Worm (Caenorhabditis elegans) whole organism, L2 larva: Measurements from ENCODE around the gene cec-3.

Experiments used
- C34F6.9 ChIP-seq: fragments of 150-350 bp; optimal IDR thresholded peaks from 2 replicates; lab custom pipeline; 2014; ENCODE audit warnings: missing biosample characterization, missing genetic modification characterization
- F13H6.1 ChIP-seq: sonication (generic microtip); optimal IDR thresholded peaks from 2 replicates; lab custom pipeline; 2016; ENCODE audit warnings: missing genetic modification characterization, missing compliant biosample characterization
- Y55F3AM.14 ChIP-seq: fragments of 200-800 bp; sonication (Bioruptor generic); optimal IDR thresholded peaks from 2 replicates; lab custom pipeline; 2018; ENCODE audit warnings: mild to moderate bottlenecking, missing genetic modification characterization, missing compliant biosample characterization
- alr-1 ChIP-seq: fragments of 150-350 bp; optimal IDR thresholded peaks from 2 replicates; lab custom pipeline; 2014; ENCODE audit warnings: missing biosample characterization, missing genetic modification characterization
- aly-2 ChIP-seq: fragments of 150-350 bp; optimal IDR thresholded peaks from 2 replicates; lab custom pipeline; 2014; ENCODE audit warnings: missing biosample characterization, missing genetic modification characterization
- blmp-1 ChIP-seq: sonication (generic microtip); optimal IDR thresholded peaks from 2 replicates; lab custom pipeline; 2017; ENCODE audit warnings: missing genetic modification characterization, mild to moderate bottlenecking, missing compliant biosample characterization, antibody characterized with exemption, moderate library complexity; ENCODE audit not compliant: insufficient read depth
- ceh-16 ChIP-seq: fragments of 150-350 bp; optimal IDR thresholded peaks from 2 replicates; lab custom pipeline; 2014; ENCODE audit warnings: missing biosample characterization, missing genetic modification characterization
- ceh-82 ChIP-seq: fragments of 150-350 bp; optimal IDR thresholded peaks from 2 replicates; lab custom pipeline; 2014; ENCODE audit warnings: missing biosample characterization, missing genetic modification characterization
- dmd-4 ChIP-seq: sonication (generic microtip); optimal IDR thresholded peaks from 2 replicates; lab custom pipeline; 2017; ENCODE audit warnings: missing biosample characterization, missing genetic modification characterization
- egl-27 ChIP-seq: sonication (generic microtip); optimal IDR thresholded peaks from 3 replicates; lab custom pipeline; 2017; ENCODE audit warnings: missing biosample characterization, missing genetic modification reagents, missing genetic modification characterization
- elt-1 ChIP-seq: fragments of 150-350 bp; optimal IDR thresholded peaks from 2 replicates; lab custom pipeline; 2014; ENCODE audit warnings: missing biosample characterization, missing genetic modification characterization
- elt-3 ChIP-seq: sonication (generic microtip); optimal IDR thresholded peaks from 2 replicates; lab custom pipeline; 2017; ENCODE audit warnings: missing biosample characterization, missing genetic modification characterization
- fos-1 ChIP-seq: fragments of 150-350 bp; optimal IDR thresholded peaks from 2 replicates; lab custom pipeline; 2014; ENCODE audit warnings: missing biosample characterization, missing genetic modification characterization
- gmeb-1 ChIP-seq: fragments of 150-350 bp; optimal IDR thresholded peaks from 2 replicates; lab custom pipeline; 2014; ENCODE audit warnings: missing biosample characterization, missing genetic modification characterization
- lin-11 ChIP-seq: fragments of 150-350 bp; sonication (generic microtip); optimal IDR thresholded peaks from 2 replicates; lab custom pipeline; 2014; ENCODE audit warnings: missing biosample characterization, missing genetic modification characterization, inconsistent platforms, mixed read lengths
- lin-39 ChIP-seq: fragments of 150-350 bp; optimal IDR thresholded peaks from 2 replicates; lab custom pipeline; 2014; ENCODE audit warnings: missing biosample characterization, missing genetic modification reagents, missing genetic modification characterization
- lsy-2 ChIP-seq, 2 experiments: fragments of 150-350 bp in 1 of 2; sonication (generic microtip) in 1 of 2; optimal IDR thresholded peaks; 2 replicates each; lab custom pipeline; 2014 to 2017; ENCODE audit warnings: missing biosample characterization in 2 of 2, missing genetic modification characterization in 2 of 2
- mab-5 ChIP-seq: fragments of 150-350 bp; optimal IDR thresholded peaks from 2 replicates; lab custom pipeline; 2014; ENCODE audit warnings: missing biosample characterization, missing genetic modification characterization
- nhr-10 ChIP-seq: sonication (generic microtip); optimal IDR thresholded peaks from 2 replicates; lab custom pipeline; 2017; ENCODE audit warnings: missing biosample characterization, missing genetic modification characterization
- nhr-11 ChIP-seq: fragments of 150-350 bp; optimal IDR thresholded peaks from 2 replicates; lab custom pipeline; 2014; ENCODE audit warnings: missing biosample characterization, missing genetic modification characterization
- nhr-12 ChIP-seq: fragments of 150-350 bp; optimal IDR thresholded peaks from 2 replicates; lab custom pipeline; 2014; ENCODE audit warnings: missing biosample characterization, missing genetic modification characterization
- nhr-129 ChIP-seq: fragments of 150-350 bp; optimal IDR thresholded peaks from 2 replicates; lab custom pipeline; 2014; ENCODE audit warnings: missing biosample characterization, missing genetic modification characterization
- nhr-21 ChIP-seq: fragments of 150-350 bp; optimal IDR thresholded peaks from 2 replicates; lab custom pipeline; 2014; ENCODE audit warnings: missing biosample characterization, missing genetic modification characterization
- nhr-23 ChIP-seq: fragments of 150-350 bp; optimal IDR thresholded peaks from 2 replicates; lab custom pipeline; 2014; ENCODE audit warnings: missing biosample characterization, missing genetic modification reagents, missing genetic modification characterization
- nhr-237 ChIP-seq: fragments of 150-350 bp; optimal IDR thresholded peaks from 2 replicates; lab custom pipeline; 2014; ENCODE audit warnings: missing biosample characterization, missing genetic modification characterization
- nhr-25 ChIP-seq: fragments of 150-350 bp; sonication (generic microtip); optimal IDR thresholded peaks from 3 replicates; lab custom pipeline; 2014; ENCODE audit warnings: missing biosample characterization, missing genetic modification characterization
- nhr-77 ChIP-seq: fragments of 150-350 bp; optimal IDR thresholded peaks from 2 replicates; lab custom pipeline; 2014; ENCODE audit warnings: missing biosample characterization, missing genetic modification characterization
- peb-1 ChIP-seq: fragments of 150-350 bp; optimal IDR thresholded peaks from 2 replicates; lab custom pipeline; 2014; ENCODE audit warnings: missing biosample characterization, missing genetic modification characterization
- sem-4 ChIP-seq: fragments of 150-350 bp; optimal IDR thresholded peaks from 2 replicates; lab custom pipeline; 2014; ENCODE audit warnings: missing biosample characterization, missing genetic modification reagents, missing genetic modification characterization
- skn-1 ChIP-seq: sonication (generic microtip); optimal IDR thresholded peaks from 2 replicates; lab custom pipeline; 2017; ENCODE audit warnings: missing biosample characterization, missing genetic modification characterization
- sma-9 ChIP-seq, 2 experiments: fragments of 150-350 bp in 1 of 2; sonication (generic microtip) in 1 of 2; optimal IDR thresholded peaks; 2 replicates each; lab custom pipeline; 2014 to 2016; ENCODE audit warnings: missing genetic modification characterization in 2 of 2, mild to moderate bottlenecking in 1 of 2, missing biosample characterization in 1 of 2, missing compliant biosample characterization in 1 of 2, missing genetic modification reagents in 1 of 2, moderate library complexity in 1 of 2
- snpc-4 ChIP-seq: fragments of 150-350 bp; optimal IDR thresholded peaks from 2 replicates; lab custom pipeline; 2014; ENCODE audit warnings: missing biosample characterization, missing genetic modification characterization
- unc-39 ChIP-seq: fragments of 150-350 bp; optimal IDR thresholded peaks from 2 replicates; lab custom pipeline; 2014; ENCODE audit warnings: missing biosample characterization, missing genetic modification characterization
- unc-62 ChIP-seq: fragments of 150-350 bp; optimal IDR thresholded peaks from 2 replicates; lab custom pipeline; 2014; ENCODE audit warnings: missing biosample characterization, missing genetic modification reagents, missing genetic modification characterization

Gene cec-3

ce11 chrII:7854942-7855341, 2.5 kb downstream of the cec-3 start, which contains the start of gene mdt-10:
TSS of gene mdt-10 (minus strand) at chrII:7855042.
- no peak for TF ChIP-seq aly-2 (tag; lab: Kevin White, UChicago)
- no peak for TF ChIP-seq F13H6.1 (tag; lab: Kevin White, UChicago)
- TF ChIP-seq lin-11, result no peak
- TF ChIP-seq, all 48 proteins: peak for 0

DNA sequence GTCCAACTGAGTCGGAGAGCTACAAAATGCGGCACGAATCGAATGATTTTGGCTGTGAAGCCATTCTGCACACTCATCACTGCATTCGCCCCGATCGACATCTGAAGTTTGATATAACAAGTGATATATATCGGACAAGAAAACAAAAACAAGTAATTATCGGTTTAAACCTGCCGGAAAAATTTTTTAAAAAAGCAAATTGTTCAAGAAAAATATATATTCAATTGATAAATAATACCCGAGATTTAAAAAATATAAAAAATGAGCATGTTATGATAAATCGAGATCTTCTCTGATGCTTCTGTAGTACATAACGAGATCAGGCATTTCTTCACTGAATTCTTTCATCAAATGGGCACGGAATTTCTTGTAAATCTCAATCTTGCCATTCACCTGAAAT, 3.7 kb downstream of the cec-3 start, which contains the start of gene T09A5.5:
Gene T09A5.5 (minus strand): TSS at position 101 of the 400 bp plus-strand sequence.
- TF ChIP-seq nhr-11 (tag; lab: Kevin White, UChicago) (no peak), sma-9 (GFP tag; optimal IDR thresholded peaks at IDR 0.05; lab: Kevin White, UChicago) (no peak), sma-9 (tag; optimal IDR thresholded peaks at IDR 0.05; lab: Kevin White, UChicago) (no peak), lin-39 (tag; lab: Kevin White, UChicago) (no peak), ceh-82 (no peak)

DNA sequence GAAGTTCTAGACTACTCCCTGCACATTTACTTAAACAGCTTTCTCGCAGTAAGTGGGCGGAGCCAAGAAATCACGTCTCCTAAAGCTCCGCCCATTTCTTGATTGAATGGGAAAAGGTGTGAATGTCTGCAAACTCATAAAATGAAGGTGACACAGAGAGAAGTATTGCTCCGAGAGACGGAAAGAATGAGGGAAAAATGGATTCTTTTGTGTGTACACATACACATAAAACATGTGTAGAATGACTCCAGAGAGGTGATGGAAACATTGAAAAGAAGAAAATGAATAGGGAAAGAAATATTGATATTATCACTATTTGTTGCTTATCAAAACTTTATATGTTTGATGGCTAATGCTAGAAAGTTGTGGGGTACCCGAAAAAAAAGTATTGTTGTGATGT, 5.9 kb downstream of the cec-3 start:
- TF ChIP-seq lin-39 (tag; lab: Kevin White, UChicago), result no peak
- no peak for TF ChIP-seq nhr-77 (tag; lab: Kevin White, UChicago)
- TF ChIP-seq ceh-82, result no peak
- TF ChIP-seq lsy-2 (tag; optimal IDR thresholded peaks at IDR 0.05; lab: Kevin White, UChicago), result no peak
- TF ChIP-seq nhr-25 (tag; lab: Kevin White, UChicago), result no peak
- TF ChIP-seq alr-1 (tag; lab: Kevin White, UChicago), result no peak
- TF ChIP-seq egl-27 (tag; lab: Kevin White, UChicago), result no peak
- no peak for TF ChIP-seq F13H6.1 (tag; lab: Kevin White, UChicago)
- TF ChIP-seq elt-3 (tag; lab: Kevin White, UChicago), result no peak
- TF ChIP-seq nhr-12 (tag; lab: Kevin White, UChicago), result no peak
- TF ChIP-seq Y55F3AM.14 (GFP tag; lab: Kevin White, UChicago), result no peak
- TF ChIP-seq aly-2 (tag; lab: Kevin White, UChicago), result no peak
- TF ChIP-seq nhr-237 (tag; lab: Kevin White, UChicago), result no peak
- no peak for TF ChIP-seq mab-5 (tag; lab: Kevin White, UChicago)
- no peak for TF ChIP-seq sem-4 (tag; lab: Kevin White, UChicago)
- TF ChIP-seq fos-1 (tag; lab: Kevin White, UChicago), result peak; percentile 41
- TF ChIP-seq nhr-129 (tag; lab: Kevin White, UChicago), result peak; percentile 3
- no peak for TF ChIP-seq ceh-16 (tag; lab: Kevin White, UChicago)
- TF ChIP-seq C34F6.9 (tag; lab: Kevin White, UChicago), result peak; percentile 12

- TF ChIP-seq elt-3 (tag; lab: Kevin White, UChicago), result no peak
- TF ChIP-seq skn-1, result no peak
- no peak for TF ChIP-seq blmp-1 (tag; lab: Kevin White, UChicago)
- TF ChIP-seq nhr-25 (tag; lab: Kevin White, UChicago), result peak; percentile 16
- no peak for TF ChIP-seq nhr-10 (tag; lab: Kevin White, UChicago)
- no peak for TF ChIP-seq peb-1 (tag; lab: Kevin White, UChicago)
- no peak for TF ChIP-seq lin-39 (tag; lab: Kevin White, UChicago)
- no peak for TF ChIP-seq C34F6.9 (tag; lab: Kevin White, UChicago)
- no peak for TF ChIP-seq nhr-21 (tag; lab: Kevin White, UChicago)
- no peak for TF ChIP-seq unc-39 (tag; lab: Kevin White, UChicago)
- TF ChIP-seq sem-4 (tag; lab: Kevin White, UChicago), result peak; percentile 50
- TF ChIP-seq dmd-4 (tag; lab: Kevin White, UChicago), result no peak
Measured at ce11 chrII:7850575-7850974, 6.8 kb downstream of the cec-3 start.

- TF ChIP-seq nhr-129 (tag; lab: Kevin White, UChicago), result no peak
- no peak for TF ChIP-seq lsy-2 (tag; optimal IDR thresholded peaks at IDR 0.05; lab: Kevin White, UChicago)
- no peak for TF ChIP-seq sem-4 (tag; lab: Kevin White, UChicago)
- no peak for TF ChIP-seq aly-2 (tag; lab: Kevin White, UChicago)
- TF ChIP-seq alr-1 (tag; lab: Kevin White, UChicago), result no peak
- no peak for TF ChIP-seq dmd-4 (tag; lab: Kevin White, UChicago)
- no peak for TF ChIP-seq skn-1
- no peak for TF ChIP-seq elt-1 (tag; lab: Kevin White, UChicago)
- TF ChIP-seq nhr-11 (tag; lab: Kevin White, UChicago), result no peak
- TF ChIP-seq F13H6.1 (tag; lab: Kevin White, UChicago), result no peak
- TF ChIP-seq nhr-25 (tag; lab: Kevin White, UChicago), result no peak
- no peak for TF ChIP-seq nhr-23 (tag; lab: Kevin White, UChicago)
- TF ChIP-seq gmeb-1 (tag; lab: Kevin White, UChicago), result no peak
- no peak for TF ChIP-seq fos-1 (tag; lab: Kevin White, UChicago)
- TF ChIP-seq snpc-4, result no peak
- no peak for TF ChIP-seq unc-62 (GFP tag; lab: Kevin White, UChicago)
- no peak for TF ChIP-seq nhr-77 (tag; lab: Kevin White, UChicago)
Measured at ce11 chrII:7849697-7850096, 7.7 kb downstream of the cec-3 start, which contains the start of gene acr-7. TSS of gene acr-7 (minus strand) at chrII:7849797.
